Worm (Caenorhabditis elegans): ENCODE data around the gene R02F11.1.

The R02F11.1 gene

ce11 chrV:4791569-4791968, 9.3 kb upstream of the R02F11.1 start, which contains the start of gene R02F11.11:
Gene R02F11.11 (plus strand): TSS chrV:4791869.
- TF ChIP-seq ztf-29 (GFP tag; IDR thresholded peaks at IDR 0.05) (no peak), T22C8.4 (GFP tag; IDR thresholded peaks at IDR 0.05) (no peak), flt-1 (GFP tag; IDR thresholded peaks at IDR 0.05) (no peak)

ce11 chrV:4794308-4794707, 6.6 kb upstream of the R02F11.1 start, which contains the start of gene R02F11.2:
Gene R02F11.2 (plus strand): TSS chrV:4794599.
- no peak for TF ChIP-seq ztf-23 (GFP tag; IDR thresholded peaks at IDR 0.05)

- TF ChIP-seq flt-1 (GFP tag; IDR thresholded peaks at IDR 0.05) (no peak), cog-1 (tag; optimal IDR thresholded peaks at IDR 0.05) (no peak)
Observed at ce11 chrV:4801943-4802342, 1.0 kb downstream of the R02F11.1 start.

ce11 chrV:4805847-4806246, 5.0 kb downstream of the R02F11.1 start, which contains the start of gene R02F11.3:
Gene R02F11.3 (minus strand): TSS chrV:4805947.
- TF ChIP-seq cog-1 (tag; optimal IDR thresholded peaks at IDR 0.05) (no peak), flt-1 (GFP tag; IDR thresholded peaks at IDR 0.05) (no peak), med-1 (GFP tag; optimal IDR thresholded peaks at IDR 0.05; ENCODE audit: insufficient read depth) (no peak)

ce11 chrV:4806859-4807258, 6.0 kb downstream of the R02F11.1 start:
- no peak for TF ChIP-seq ztf-23 (GFP tag; IDR thresholded peaks at IDR 0.05)
- no peak for TF ChIP-seq klf-2 (GFP tag; conservative IDR thresholded peaks at IDR 0.05)
- no peak for TF ChIP-seq cog-1 (tag; optimal IDR thresholded peaks at IDR 0.05)
- no peak for TF ChIP-seq T22C8.4 (GFP tag; IDR thresholded peaks at IDR 0.05)

- TF ChIP-seq ztf-23 (GFP tag; IDR thresholded peaks at IDR 0.05) (no peak), flt-1 (GFP tag; IDR thresholded peaks at IDR 0.05) (peak; percentile 46; the same call in 1 of the 2 replicates), tab-1 (GFP tag; IDR thresholded peaks at IDR 0.05) (0 out of 2 replicates have a peak, but pooled peaks have one; percentile 7), cog-1 (tag; optimal IDR thresholded peaks at IDR 0.05) (peak; percentile 58)
Observed at ce11 chrV:4810653-4811052, 9.8 kb downstream of the R02F11.1 start.

- no peak for TF ChIP-seq ztf-29 (GFP tag; IDR thresholded peaks at IDR 0.05)
- no peak for TF ChIP-seq T22C8.4 (GFP tag; IDR thresholded peaks at IDR 0.05)
- no peak for TF ChIP-seq cog-1 (tag; optimal IDR thresholded peaks at IDR 0.05)
- no peak for TF ChIP-seq ztf-23 (GFP tag; IDR thresholded peaks at IDR 0.05)
- TF ChIP-seq klf-2 (GFP tag; conservative IDR thresholded peaks at IDR 0.05): no peak
- TF ChIP-seq flt-1 (GFP tag; IDR thresholded peaks at IDR 0.05): no peak
Observed at ce11 chrV:4813825-4814224, 12.9 kb downstream of the R02F11.1 start.

- no peak for TF ChIP-seq T22C8.4 (GFP tag; IDR thresholded peaks at IDR 0.05)
- TF ChIP-seq med-1 (GFP tag; optimal IDR thresholded peaks at IDR 0.05; ENCODE audit: insufficient read depth): no peak
- TF ChIP-seq klf-2 (GFP tag; conservative IDR thresholded peaks at IDR 0.05): no peak
- no peak for TF ChIP-seq flt-1 (GFP tag; IDR thresholded peaks at IDR 0.05)
- TF ChIP-seq cog-1 (tag; optimal IDR thresholded peaks at IDR 0.05): no peak
- no peak for TF ChIP-seq ref-1 (GFP tag; conservative IDR thresholded peaks at IDR 0.05)
- no peak for TF ChIP-seq ztf-29 (GFP tag; IDR thresholded peaks at IDR 0.05)
- no peak for TF ChIP-seq tab-1 (GFP tag; IDR thresholded peaks at IDR 0.05)
- TF ChIP-seq ztf-23 (GFP tag; IDR thresholded peaks at IDR 0.05): no peak
Observed at ce11 chrV:4818563-4818962, 17.7 kb downstream of the R02F11.1 start, which contains the start of gene ccep-97. Gene ccep-97 (minus strand): TSS chrV:4818663.

- TF ChIP-seq cog-1 (tag; optimal IDR thresholded peaks at IDR 0.05) (no peak), klf-2 (GFP tag; conservative IDR thresholded peaks at IDR 0.05) (no peak), ztf-23 (GFP tag; IDR thresholded peaks at IDR 0.05) (no peak), T22C8.4 (GFP tag; IDR thresholded peaks at IDR 0.05) (no peak), ref-1 (GFP tag; conservative IDR thresholded peaks at IDR 0.05) (no peak), med-1 (GFP tag; optimal IDR thresholded peaks at IDR 0.05; ENCODE audit: insufficient read depth) (no peak), tab-1 (GFP tag; IDR thresholded peaks at IDR 0.05) (no peak)
Observed at ce11 chrV:4820601-4821000, 19.7 kb downstream of the R02F11.1 start.

ce11 chrV:4823323-4823682, 22.4 kb downstream of the R02F11.1 start, which contains the start of gene adss-1:
Gene adss-1 (minus strand): TSS chrV:4823423.
- TF ChIP-seq cog-1 (tag; optimal IDR thresholded peaks at IDR 0.05) (no peak), ztf-29 (GFP tag; IDR thresholded peaks at IDR 0.05) (no peak), med-1 (GFP tag; optimal IDR thresholded peaks at IDR 0.05; ENCODE audit: insufficient read depth) (no peak), ztf-23 (GFP tag; IDR thresholded peaks at IDR 0.05) (no peak), T22C8.4 (GFP tag; IDR thresholded peaks at IDR 0.05) (no peak), klf-2 (GFP tag; conservative IDR thresholded peaks at IDR 0.05) (no peak), tab-1 (GFP tag; IDR thresholded peaks at IDR 0.05) (no peak), flt-1 (GFP tag; IDR thresholded peaks at IDR 0.05) (no peak), ref-1 (GFP tag; conservative IDR thresholded peaks at IDR 0.05) (no peak)

- no peak for TF ChIP-seq flt-1 (GFP tag; IDR thresholded peaks at IDR 0.05)
- no peak for TF ChIP-seq cog-1 (tag; optimal IDR thresholded peaks at IDR 0.05)
- no peak for TF ChIP-seq ztf-29 (GFP tag; IDR thresholded peaks at IDR 0.05)
- TF ChIP-seq T22C8.4 (GFP tag; IDR thresholded peaks at IDR 0.05): no peak
- no peak for TF ChIP-seq med-1 (GFP tag; optimal IDR thresholded peaks at IDR 0.05; ENCODE audit: insufficient read depth)
- no peak for TF ChIP-seq tab-1 (GFP tag; IDR thresholded peaks at IDR 0.05)
- no peak for TF ChIP-seq ztf-23 (GFP tag; IDR thresholded peaks at IDR 0.05)
- TF ChIP-seq klf-2 (GFP tag; conservative IDR thresholded peaks at IDR 0.05): no peak
- TF ChIP-seq ref-1 (GFP tag; conservative IDR thresholded peaks at IDR 0.05): no peak
Observed at ce11 chrV:4823683-4824391, 22.9 kb downstream of the R02F11.1 start.

Measured in whole organism, midembryonic.